Fruit fly (Drosophila melanogaster): ENCODE results near the gene RabX2.
A peak's percentile ranks its signal among the peaks of the same experiment; 100 is the strongest.

The RabX2 gene

DNA sequence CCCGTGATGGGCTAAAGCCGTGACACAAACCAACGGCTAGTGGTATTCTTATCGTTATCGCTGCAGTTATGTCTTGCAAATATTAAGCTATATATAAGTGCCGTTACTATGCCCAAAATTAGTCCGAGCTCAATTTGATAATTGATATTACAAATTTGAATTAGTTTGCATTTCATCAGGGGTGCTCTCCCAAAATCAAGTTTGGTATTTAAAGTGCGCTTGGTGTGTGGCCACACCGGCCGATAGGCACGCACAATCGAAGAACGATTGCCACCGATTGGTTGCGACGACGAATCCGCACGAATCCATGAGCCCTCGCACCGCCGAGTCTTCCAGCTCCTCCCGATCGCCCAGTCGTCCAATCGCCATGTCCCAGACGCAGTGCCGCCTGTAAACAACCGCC lies 49.4 kb upstream of the RabX2 start, which contains the start of gene CG17841 (continued):
- TF ChIP-seq sob (GFP tag; IDR thresholded peaks at IDR 0.05) (no peak), CG10321 (GFP tag; IDR thresholded peaks at IDR 0.05) (no peak), Ravus (GFP tag; IDR thresholded peaks at IDR 0.05) (no peak), Sox102F (GFP tag; optimal IDR thresholded peaks at IDR 0.05) (no peak), CG10462 (GFP tag; optimal IDR thresholded peaks at IDR 0.05) (no peak), Hr51 (GFP tag; optimal IDR thresholded peaks at IDR 0.05) (no peak), eve (GFP tag; optimal IDR thresholded peaks at IDR 0.05) (no peak), CG11696 (GFP tag; IDR thresholded peaks at IDR 0.05) (no peak), CG3838 (GFP tag; optimal IDR thresholded peaks at IDR 0.05) (no peak), CG6175 (GFP tag; IDR thresholded peaks at IDR 0.05) (no peak), CG14014 (GFP tag; IDR thresholded peaks at IDR 0.05) (no peak), Ssrp (tag; optimal IDR thresholded peaks at IDR 0.05) (no peak), H2.0 (GFP tag; IDR thresholded peaks at IDR 0.05) (no peak), CG7372 (GFP tag; IDR thresholded peaks at IDR 0.05) (no peak), Atf-2 (GFP tag; optimal IDR thresholded peaks at IDR 0.05) (no peak), CG6689 (GFP tag; IDR thresholded peaks at IDR 0.05) (no peak), Hr39 (optimal IDR thresholded peaks at IDR 0.05) (no peak), MESR4 (GFP tag; optimal IDR thresholded peaks at IDR 0.05) (peak; percentile 81), CG15696 (tag; optimal IDR thresholded peaks at IDR 0.05) (no peak), sc (optimal IDR thresholded peaks at IDR 0.05) (no peak), sc (GFP tag; optimal IDR thresholded peaks at IDR 0.05) (no peak), Med (GFP tag) (peak; percentile 74), btn (GFP tag; optimal IDR thresholded peaks at IDR 0.05) (no peak), chm (GFP tag; IDR thresholded peaks at IDR 0.05) (no peak), exex (tag; optimal IDR thresholded peaks at IDR 0.05) (no peak), CG2712 (tag; optimal IDR thresholded peaks at IDR 0.05) (peak; percentile 31), prd (optimal IDR thresholded peaks at IDR 0.05) (no peak), prd (GFP tag; IDR thresholded peaks at IDR 0.05) (no peak), nerfin-2 (GFP tag; IDR thresholded peaks at IDR 0.05; ENCODE audit: partially characterized antibody) (peak; percentile 44; the same call in 1 of the 2 replicates), Ets97D (GFP tag; optimal IDR thresholded peaks at IDR 0.05) (peak; percentile 40), CG12744 (GFP tag; optimal IDR thresholded peaks at IDR 0.05) (no peak), Gug (GFP tag; IDR thresholded peaks at IDR 0.05) (no peak), CG14710 (tag; optimal IDR thresholded peaks at IDR 0.05) (peak; percentile 89), dysf (GFP tag; IDR thresholded peaks at IDR 0.05) (no peak), Lim3 (GFP tag; IDR thresholded peaks at IDR 0.05) (no peak), Nf-YC (tag; optimal IDR thresholded peaks at IDR 0.05) (peak; percentile 36), Atf6 (GFP tag; IDR thresholded peaks at IDR 0.05) (no peak), sna (GFP tag; IDR thresholded peaks at IDR 0.05; ENCODE audit: partially characterized antibody) (0 out of 2 replicates have a peak, but pooled peaks have one; percentile 29), en (GFP tag; optimal IDR thresholded peaks at IDR 0.05) (no peak), CkIIα-i1 (GFP tag; IDR thresholded peaks at IDR 0.05) (no peak), CG17385 (GFP tag; optimal IDR thresholded peaks at IDR 0.05) (no peak), Dref (GFP tag; IDR thresholded peaks at IDR 0.05) (peak; percentile 71), CG11398 (GFP tag; optimal IDR thresholded peaks at IDR 0.05) (no peak), CG12942 (GFP tag; optimal IDR thresholded peaks at IDR 0.05) (no peak), abd-A (tag; optimal IDR thresholded peaks at IDR 0.05) (no peak), CG9437 (GFP tag; optimal IDR thresholded peaks at IDR 0.05) (no peak), gfzf (GFP tag; optimal IDR thresholded peaks at IDR 0.05) (peak; percentile 86), lmd (GFP tag; IDR thresholded peaks at IDR 0.05) (no peak), Elba2 (GFP tag; optimal IDR thresholded peaks at IDR 0.05) (no peak), CG9797 (GFP tag; optimal IDR thresholded peaks at IDR 0.05) (peak; percentile 80), TFAM (GFP tag; optimal IDR thresholded peaks at IDR 0.05) (no peak), Fer1 (GFP tag; optimal IDR thresholded peaks at IDR 0.05) (peak; percentile 5), Doc3 (GFP tag; IDR thresholded peaks at IDR 0.05; ENCODE audit: partially characterized antibody) (no peak), Ets65A (GFP tag) (no peak)
